ENCODE assay signal across 5 worm cellular contexts in genomic region chrV:11638634-11639117, ce11.
TF ChIP-seq lines count a peak whose summit lies in the region.

No protein-coding gene starts in this region.

TF ChIP-seq in whole organism, L1 larva, 84 proteins besides CTCF, POLR2A, EP300 and RAD21 (continues in another document):
- no peak for TF ChIP-seq C04F5.9 (tag; optimal IDR thresholded peaks at IDR 0.05; lab: Kevin White, UChicago)
- TF ChIP-seq Y116A8C.19 (tag; optimal IDR thresholded peaks at IDR 0.05; lab: Kevin White, UChicago; ENCODE audit: borderline replicate concordance) = no peak
- TF ChIP-seq unc-62 (GFP tag; optimal IDR thresholded peaks at IDR 0.05; lab: Kevin White, UChicago) = no peak
- TF ChIP-seq zag-1 (tag; optimal IDR thresholded peaks at IDR 0.05; lab: Kevin White, UChicago) = no peak
- peak; percentile 68 for TF ChIP-seq nhr-85 (tag; lab: Kevin White, UChicago)
- peak; percentile 12 for TF ChIP-seq nhr-77 (tag; optimal IDR thresholded peaks at IDR 0.05; lab: Kevin White, UChicago)
- peak; percentile 51 for TF ChIP-seq dsc-1 (tag; optimal IDR thresholded peaks at IDR 0.05; lab: Kevin White, UChicago)
- peak; percentile 45 for TF ChIP-seq nhr-20 (tag; optimal IDR thresholded peaks at IDR 0.05; lab: Kevin White, UChicago)
- TF ChIP-seq ceh-90 (tag; optimal IDR thresholded peaks at IDR 0.05; lab: Kevin White, UChicago) = no peak
- TF ChIP-seq unc-130 (tag; optimal IDR thresholded peaks at IDR 0.05; lab: Kevin White, UChicago) = peak; percentile 15
- peak in 1 of 3 experiments; percentile 21 for TF ChIP-seq dpl-1 (GFP tag; optimal IDR thresholded peaks at IDR 0.05; lab: Kevin White, UChicago)
- peak; percentile 42 for TF ChIP-seq nhr-47 (tag; optimal IDR thresholded peaks at IDR 0.05; lab: Kevin White, UChicago)
- TF ChIP-seq sup-37 (GFP tag; optimal IDR thresholded peaks at IDR 0.05; lab: Kevin White, UChicago) = peak; percentile 10
- TF ChIP-seq fkh-4 (tag; optimal IDR thresholded peaks at IDR 0.05; lab: Kevin White, UChicago; ENCODE audit: borderline replicate concordance) = no peak
- TF ChIP-seq ceh-82 (tag; optimal IDR thresholded peaks at IDR 0.05; lab: Kevin White, UChicago) = peak in 2 of 3 experiments; percentile 32 to 39
- TF ChIP-seq swsn-7 (tag; optimal IDR thresholded peaks at IDR 0.05; lab: Kevin White, UChicago) = peak; percentile 44
- no peak for TF ChIP-seq alr-1 (tag; optimal IDR thresholded peaks at IDR 0.05; lab: Kevin White, UChicago; ENCODE audit: borderline replicate concordance)

TF ChIP-seq in whole organism, L3 larva, 47 proteins besides CTCF, POLR2A, EP300 and RAD21 (continues in another document):
- TF ChIP-seq egl-5 (tag; optimal IDR thresholded peaks at IDR 0.05; lab: Kevin White, UChicago) (peak; percentile 75), daf-12 (tag; optimal IDR thresholded peaks at IDR 0.05; lab: Kevin White, UChicago) (no peak), nhr-11 (tag; optimal IDR thresholded peaks at IDR 0.05; lab: Kevin White, UChicago) (peak; percentile 65), nhr-43 (tag; optimal IDR thresholded peaks at IDR 0.05; lab: Kevin White, UChicago; ENCODE audit: poor library complexity, severe bottlenecking) (no peak), skn-1 (tag; optimal IDR thresholded peaks at IDR 0.05; lab: Kevin White, UChicago) (no peak), nhr-28 (tag; optimal IDR thresholded peaks at IDR 0.05; lab: Kevin White, UChicago) (no peak), nfya-1 (tag; optimal IDR thresholded peaks at IDR 0.05; lab: Kevin White, UChicago; ENCODE audit: insufficient read depth) (peak; percentile 73), nhr-77 (tag; optimal IDR thresholded peaks at IDR 0.05; lab: Kevin White, UChicago) (no peak), nhr-237 (tag; optimal IDR thresholded peaks at IDR 0.05; lab: Kevin White, UChicago) (no peak), mdl-1 (tag; optimal IDR thresholded peaks at IDR 0.05; lab: Kevin White, UChicago) (peak; percentile 18), jun-1 (tag; optimal IDR thresholded peaks at IDR 0.05; lab: Kevin White, UChicago) (peak; percentile 38), pha-4 (tag; optimal IDR thresholded peaks at IDR 0.05; lab: Kevin White, UChicago) (peak; percentile 83), ceh-82 (tag; optimal IDR thresholded peaks at IDR 0.05; lab: Kevin White, UChicago) (no peak), eor-1 (tag; optimal IDR thresholded peaks at IDR 0.05; lab: Kevin White, UChicago) (no peak), lsy-12 (tag; optimal IDR thresholded peaks at IDR 0.05; lab: Kevin White, UChicago) (peak; percentile 51), snpc-4 (tag; optimal IDR thresholded peaks at IDR 0.05; lab: Kevin White, UChicago) (peak; percentile 30), ZK546.5 (tag; optimal IDR thresholded peaks at IDR 0.05; lab: Kevin White, UChicago) (no peak), lin-39 (tag; optimal IDR thresholded peaks at IDR 0.05; lab: Kevin White, UChicago) (peak; percentile 56), ama-1 (optimal IDR thresholded peaks at IDR 0.05; lab: Kevin White, UChicago) (no peak)

TF ChIP-seq in whole organism, early embryonic, 17 proteins besides CTCF, POLR2A, EP300 and RAD21:
- no peak for TF ChIP-seq tbx-11 (GFP tag; IDR thresholded peaks at IDR 0.05; lab: Robert Waterston, UW)
- TF ChIP-seq B0310.2 (tag; optimal IDR thresholded peaks at IDR 0.05; lab: Kevin White, UChicago) = no peak
- TF ChIP-seq ceh-36 (tag; optimal IDR thresholded peaks at IDR 0.05; lab: Kevin White, UChicago) = peak; percentile 15
- TF ChIP-seq ets-7 (tag; optimal IDR thresholded peaks at IDR 0.05; lab: Kevin White, UChicago) = no peak
- TF ChIP-seq tbx-37 (GFP tag; conservative IDR thresholded peaks at IDR 0.05; lab: Robert Waterston, UW) = no peak
- no peak for TF ChIP-seq pes-1 (GFP tag; IDR thresholded peaks at IDR 0.05; lab: Robert Waterston, UW)
- TF ChIP-seq sea-1 (GFP tag; conservative IDR thresholded peaks at IDR 0.05; lab: Robert Waterston, UW) = no peak
- TF ChIP-seq tra-4 (tag; optimal IDR thresholded peaks at IDR 0.05; lab: Kevin White, UChicago) = no peak

TF ChIP-seq in whole organism, midembryonic, 9 proteins besides CTCF, POLR2A, EP300 and RAD21:
- TF ChIP-seq ztf-23 (GFP tag; IDR thresholded peaks at IDR 0.05; lab: Robert Waterston, UW) (0 out of 2 replicates have a peak, but pooled peaks have one; percentile 27), tab-1 (GFP tag; IDR thresholded peaks at IDR 0.05; lab: Robert Waterston, UW) (no peak)

TF ChIP-seq in whole organism, young adult, 124 proteins besides CTCF, POLR2A, EP300 and RAD21 (continues in another document):
- no peak for TF ChIP-seq tbx-9 (tag; optimal IDR thresholded peaks at IDR 0.05; lab: Kevin White, UChicago; ENCODE audit: borderline replicate concordance)
- TF ChIP-seq tbp1 (GFP tag; optimal IDR thresholded peaks at IDR 0.05; lab: Kevin White, UChicago) = no peak
- peak; percentile 34; the same call in 1 of the 2 replicates for TF ChIP-seq nfyb-1 (GFP tag; IDR thresholded peaks at IDR 0.05; lab: Robert Waterston, UW)
- TF ChIP-seq ceh-27 (GFP tag; optimal IDR thresholded peaks at IDR 0.05; lab: Kevin White, UChicago) = peak; percentile 80
- TF ChIP-seq fkh-3 (tag; optimal IDR thresholded peaks at IDR 0.05; lab: Kevin White, UChicago) = no peak
- TF ChIP-seq nhr-27 (tag; optimal IDR thresholded peaks at IDR 0.05; lab: Kevin White, UChicago) = no peak
- TF ChIP-seq xnd-1 (tag; optimal IDR thresholded peaks at IDR 0.05; lab: Kevin White, UChicago) = no peak
- TF ChIP-seq nfya-1 (tag; optimal IDR thresholded peaks at IDR 0.05; lab: Kevin White, UChicago; ENCODE audit: borderline replicate concordance, insufficient read depth) = no peak
- TF ChIP-seq ccch-3 (GFP tag; optimal IDR thresholded peaks at IDR 0.05; lab: Kevin White, UChicago) = no peak
- TF ChIP-seq cebp-1 (GFP tag; IDR thresholded peaks at IDR 0.05; lab: Robert Waterston, UW) = no peak
- TF ChIP-seq cebp-1 (tag; optimal IDR thresholded peaks at IDR 0.05; lab: Kevin White, UChicago) = peak; percentile 56
- no peak for TF ChIP-seq lin-26 (GFP tag; IDR thresholded peaks at IDR 0.05; lab: Robert Waterston, UW)
- TF ChIP-seq pbrm-1 (GFP tag; IDR thresholded peaks at IDR 0.05; lab: Robert Waterston, UW) = peak; percentile 27; the same call in 1 of the 2 replicates
- no peak for TF ChIP-seq atf-7 (tag; optimal IDR thresholded peaks at IDR 0.05; lab: Kevin White, UChicago)
- TF ChIP-seq egrh-3 (GFP tag; IDR thresholded peaks at IDR 0.05; lab: Robert Waterston, UW) = peak; percentile 29; the same call in 1 of the 2 replicates
- no peak for TF ChIP-seq C17E4.6 (GFP tag; IDR thresholded peaks at IDR 0.05; lab: Robert Waterston, UW)
- peak; percentile 18 for TF ChIP-seq lin-54 (GFP tag; optimal IDR thresholded peaks at IDR 0.05; lab: Kevin White, UChicago)
- no peak for TF ChIP-seq Y67H2A.10 (GFP tag; conservative IDR thresholded peaks at IDR 0.05; lab: Robert Waterston, UW)
- TF ChIP-seq F57C9.4 (tag; optimal IDR thresholded peaks at IDR 0.05; lab: Kevin White, UChicago) = no peak
- no peak for TF ChIP-seq ceh-58 (GFP tag; IDR thresholded peaks at IDR 0.05; lab: Robert Waterston, UW)
- TF ChIP-seq ZK185.1 (tag; optimal IDR thresholded peaks at IDR 0.05; lab: Kevin White, UChicago; ENCODE audit: poor library complexity, severe bottlenecking) = no peak
- TF ChIP-seq attf-5 (GFP tag; optimal IDR thresholded peaks at IDR 0.05; lab: Kevin White, UChicago) = peak; percentile 4
- TF ChIP-seq ztf-28 (GFP tag; IDR thresholded peaks at IDR 0.05; lab: Robert Waterston, UW) = no peak
- TF ChIP-seq tlf-1 (GFP tag; optimal IDR thresholded peaks at IDR 0.05; lab: Kevin White, UChicago) = no peak
- TF ChIP-seq hmg-1.2 (GFP tag; IDR thresholded peaks at IDR 0.05; lab: Robert Waterston, UW) = peak; percentile 40; the same call in 1 of the 2 replicates
- no peak for TF ChIP-seq him-1 (tag; optimal IDR thresholded peaks at IDR 0.05; lab: Kevin White, UChicago)
- TF ChIP-seq gei-17 (GFP tag; optimal IDR thresholded peaks at IDR 0.05; lab: Kevin White, UChicago) = no peak
- TF ChIP-seq dox-1 (GFP tag; IDR thresholded peaks at IDR 0.05; lab: Robert Waterston, UW) = no peak
- TF ChIP-seq ekl-4 (GFP tag; IDR thresholded peaks at IDR 0.05; lab: Robert Waterston, UW) = no peak
- no peak for TF ChIP-seq F22D6.2 (tag; optimal IDR thresholded peaks at IDR 0.05; lab: Kevin White, UChicago)
- TF ChIP-seq F52B5.7 (tag; optimal IDR thresholded peaks at IDR 0.05; lab: Kevin White, UChicago) = no peak
- no peak for TF ChIP-seq hrde-1 (tag; optimal IDR thresholded peaks at IDR 0.05; lab: Kevin White, UChicago; ENCODE audit: borderline replicate concordance)
- no peak for TF ChIP-seq athp-1 (tag; optimal IDR thresholded peaks at IDR 0.05; lab: Kevin White, UChicago)
- TF ChIP-seq hsf-1 (GFP tag; IDR thresholded peaks at IDR 0.05; lab: Robert Waterston, UW) = no peak
- TF ChIP-seq chd-7 (tag; optimal IDR thresholded peaks at IDR 0.05; lab: Kevin White, UChicago) = peak; percentile 3
- TF ChIP-seq die-1 (tag; optimal IDR thresholded peaks at IDR 0.05; lab: Kevin White, UChicago) = no peak
- no peak for TF ChIP-seq Y56A3A.18 (GFP tag; IDR thresholded peaks at IDR 0.05; lab: Robert Waterston, UW)
- no peak for TF ChIP-seq akir-1 (GFP tag; optimal IDR thresholded peaks at IDR 0.05; lab: Kevin White, UChicago)
- peak; percentile 97 for TF ChIP-seq ztf-3 (GFP tag; optimal IDR thresholded peaks at IDR 0.05; lab: Kevin White, UChicago)
- TF ChIP-seq mes-4 (tag; optimal IDR thresholded peaks at IDR 0.05; lab: Kevin White, UChicago) = no peak
- no peak for TF ChIP-seq rpc-1 (optimal IDR thresholded peaks at IDR 0.05; lab: Kevin White, UChicago)
- no peak for TF ChIP-seq rpc-1 (tag; optimal IDR thresholded peaks at IDR 0.05; lab: Kevin White, UChicago)
- no peak for TF ChIP-seq attf-6 (GFP tag; IDR thresholded peaks at IDR 0.05; lab: Robert Waterston, UW)
- no peak for TF ChIP-seq lag-1 (GFP tag; IDR thresholded peaks at IDR 0.05; lab: Robert Waterston, UW)
- no peak for TF ChIP-seq nfya-2 (GFP tag; IDR thresholded peaks at IDR 0.05; lab: Robert Waterston, UW)
- TF ChIP-seq ceh-100 (GFP tag; IDR thresholded peaks at IDR 0.05; lab: Robert Waterston, UW) = no peak
- no peak for TF ChIP-seq F49E8.2 (tag; optimal IDR thresholded peaks at IDR 0.05; lab: Kevin White, UChicago; ENCODE audit: insufficient read depth)
- TF ChIP-seq K12H6.12 (tag; optimal IDR thresholded peaks at IDR 0.05; lab: Kevin White, UChicago) = peak; percentile 79
- no peak for TF ChIP-seq B0261.1 (tag; optimal IDR thresholded peaks at IDR 0.05; lab: Kevin White, UChicago)
- TF ChIP-seq unc-130 (GFP tag; optimal IDR thresholded peaks at IDR 0.05; lab: Kevin White, UChicago) = no peak
- no peak for TF ChIP-seq hlh-12 (tag; optimal IDR thresholded peaks at IDR 0.05; lab: Kevin White, UChicago)
- no peak for TF ChIP-seq ztf-6 (GFP tag; IDR thresholded peaks at IDR 0.05; lab: Robert Waterston, UW)

Comparison
In these comparisons a context has a peak if more than half of its experiments do, and no peak if none do; other contexts are left out.
1. Of the 8 proteins assayed by ChIP-seq in both whole organism, young adult and whole organism, L1 larva: peak only in whole organism, young adult: none; only in whole organism, L1 larva: efl-1 and unc-130; in both: none; in neither: 4; mixed calls (peak in some experiments, not most) for 2.